Worm (Caenorhabditis elegans): Measurements from ENCODE around the gene C56E6.7.

The C56E6.7 gene

DNA sequence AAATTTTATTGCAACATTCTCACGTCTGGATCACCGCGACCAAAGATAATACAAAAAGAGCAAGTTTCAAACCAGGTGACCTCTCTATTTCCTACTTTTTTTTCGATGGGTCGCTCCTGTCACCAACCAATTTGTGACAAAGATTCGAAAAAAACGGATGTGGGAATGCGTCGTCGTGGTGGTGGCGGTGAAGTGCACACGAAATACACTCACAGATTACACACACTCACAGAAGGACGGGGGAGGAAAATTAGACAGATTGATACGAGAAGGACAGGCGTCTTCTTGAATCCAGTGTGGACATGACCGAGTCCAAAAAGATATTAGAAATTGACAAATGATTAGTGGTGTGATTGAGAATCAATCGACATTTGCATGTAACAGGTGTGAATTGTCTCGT, 33.6 kb upstream of the C56E6.7 start:
- peak; percentile 75 for TF ChIP-seq unc-62 (GFP tag; optimal IDR thresholded peaks at IDR 0.05)
- no peak for TF ChIP-seq ceh-83 (GFP tag; optimal IDR thresholded peaks at IDR 0.05)
- no peak for TF ChIP-seq elt-1 (tag; optimal IDR thresholded peaks at IDR 0.05; ENCODE audit: borderline replicate concordance, insufficient read depth)

DNA sequence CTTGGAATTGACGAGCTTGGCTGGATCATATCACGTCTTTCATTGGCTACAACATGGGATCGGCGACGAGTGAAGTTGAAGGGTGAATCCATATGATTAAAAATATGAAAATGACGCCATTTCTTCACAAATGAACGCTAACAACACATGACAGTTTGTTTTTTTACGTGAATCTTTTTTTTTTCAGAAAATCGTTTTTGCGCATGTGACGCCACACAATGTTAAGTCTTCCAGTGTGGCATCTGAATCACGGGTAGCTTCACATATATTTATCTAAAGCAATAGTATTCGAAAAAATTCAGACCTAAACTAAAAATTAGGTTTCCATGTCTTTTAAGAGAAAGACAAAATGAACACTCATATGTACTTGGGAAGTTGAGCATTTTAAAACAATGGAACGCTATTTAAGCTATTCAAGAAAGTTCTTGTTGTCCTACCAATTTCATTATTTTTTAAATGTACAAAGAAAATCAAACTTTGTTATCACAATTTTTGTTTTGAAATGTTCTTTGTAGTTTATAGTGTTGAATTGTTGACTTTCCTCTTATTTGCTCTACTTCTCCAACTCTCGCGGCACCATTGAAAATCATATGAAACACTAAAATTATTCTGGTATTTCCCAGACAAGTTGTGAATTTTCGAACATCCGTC, 31.4 kb upstream of the C56E6.7 start, which contains the start of the genes lido-16 and plpp-1.2:
Gene lido-16 (minus strand): TSS at position 101 of the 651 bp plus-strand sequence.
Gene plpp-1.2 (plus strand): TSS at position 601 of the 651 bp plus-strand sequence.
- no peak for TF ChIP-seq bed-3 (GFP tag; optimal IDR thresholded peaks at IDR 0.05)
- TF ChIP-seq nhr-237 (tag; optimal IDR thresholded peaks at IDR 0.05): no peak
- TF ChIP-seq sem-2 (GFP tag; optimal IDR thresholded peaks at IDR 0.05): no peak
- no peak for TF ChIP-seq ceh-83 (GFP tag; optimal IDR thresholded peaks at IDR 0.05)
- no peak for TF ChIP-seq pha-4 (tag; optimal IDR thresholded peaks at IDR 0.05)
- TF ChIP-seq unc-39 (tag; optimal IDR thresholded peaks at IDR 0.05): no peak
- TF ChIP-seq drap-1 (GFP tag; optimal IDR thresholded peaks at IDR 0.05): no peak
- TF ChIP-seq ztf-11 (tag; optimal IDR thresholded peaks at IDR 0.05): no peak
- no peak for TF ChIP-seq hlh-1 (tag; optimal IDR thresholded peaks at IDR 0.05)

DNA sequence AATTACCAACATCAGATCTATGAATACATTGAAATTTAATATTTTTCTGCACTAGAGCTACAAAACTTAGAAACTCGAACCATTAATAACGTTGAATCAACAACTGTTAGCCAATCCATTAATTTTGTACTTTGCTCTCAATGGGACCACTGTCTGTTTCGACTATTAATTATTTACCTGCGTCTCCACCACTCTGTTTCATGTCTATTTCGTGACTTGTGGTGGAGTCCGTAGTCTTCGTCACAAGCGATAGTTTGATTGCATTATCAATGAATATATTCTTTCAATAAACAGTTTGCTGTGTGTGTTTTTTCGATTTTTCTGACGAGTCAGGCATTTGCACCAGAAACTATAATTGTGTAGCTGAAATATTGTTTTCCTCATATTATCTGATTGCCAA, 30.0 kb upstream of the C56E6.7 start:
- peak; percentile 22 for TF ChIP-seq unc-120 (tag; optimal IDR thresholded peaks at IDR 0.05; ENCODE audit: poor library complexity, severe bottlenecking)
- no peak for TF ChIP-seq unc-39 (tag; optimal IDR thresholded peaks at IDR 0.05)
- no peak for TF ChIP-seq lin-32 (GFP tag; optimal IDR thresholded peaks at IDR 0.05)
- no peak for TF ChIP-seq tbx-8 (GFP tag; optimal IDR thresholded peaks at IDR 0.05)
- no peak for TF ChIP-seq ham-2 (GFP tag; optimal IDR thresholded peaks at IDR 0.05)
- TF ChIP-seq elt-1 (tag; optimal IDR thresholded peaks at IDR 0.05; ENCODE audit: borderline replicate concordance, insufficient read depth): no peak
- peak; percentile 25 for TF ChIP-seq unc-62 (GFP tag; optimal IDR thresholded peaks at IDR 0.05)
- no peak for TF ChIP-seq sem-2 (GFP tag; optimal IDR thresholded peaks at IDR 0.05)
- no peak for TF ChIP-seq bed-3 (GFP tag; optimal IDR thresholded peaks at IDR 0.05)
- no peak for TF ChIP-seq nhr-12 (tag; optimal IDR thresholded peaks at IDR 0.05)
- no peak for TF ChIP-seq lsy-2 (tag; optimal IDR thresholded peaks at IDR 0.05)
- no peak for TF ChIP-seq nhr-76 (tag; optimal IDR thresholded peaks at IDR 0.05)
- TF ChIP-seq snpc-4 (tag; optimal IDR thresholded peaks at IDR 0.05): no peak
- peak; percentile 68 for TF ChIP-seq hlh-1 (tag; optimal IDR thresholded peaks at IDR 0.05)
- TF ChIP-seq nhr-28 (tag; optimal IDR thresholded peaks at IDR 0.05): no peak
- no peak for TF ChIP-seq cnd-1 (tag; optimal IDR thresholded peaks at IDR 0.05)
- no peak for TF ChIP-seq mep-1 (tag; optimal IDR thresholded peaks at IDR 0.05)
- no peak for TF ChIP-seq lin-13 (tag; optimal IDR thresholded peaks at IDR 0.05)
- TF ChIP-seq mab-5 (tag; optimal IDR thresholded peaks at IDR 0.05): peak; percentile 64

DNA sequence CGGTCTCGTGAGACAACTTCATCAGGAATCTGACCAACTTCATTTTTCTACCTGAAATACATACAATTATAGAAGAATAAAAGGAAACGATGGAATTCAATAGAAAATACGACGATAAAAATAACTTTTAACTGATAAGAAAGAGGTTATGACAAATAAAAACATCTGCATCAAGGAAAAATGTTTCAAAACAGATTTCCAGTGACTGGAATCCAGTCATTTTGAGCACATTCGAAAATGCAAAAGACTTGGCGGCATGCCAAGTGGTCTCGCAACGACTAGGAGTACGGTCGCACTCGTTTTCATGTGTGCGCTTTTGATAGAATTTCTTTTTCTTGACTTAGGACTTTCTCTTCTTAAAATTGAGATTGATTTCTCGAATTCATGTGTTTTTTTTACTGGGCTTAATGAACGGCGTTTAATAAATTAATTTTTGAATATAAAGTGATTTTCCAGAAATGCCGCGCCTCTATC, 26.6 kb upstream of the C56E6.7 start, which contains the start of the genes snr-3 and rsp-5:
Gene snr-3 (minus strand): TSS at position 51 of the 474 bp plus-strand sequence.
Gene rsp-5 (plus strand): TSS at position 455 of the 474 bp plus-strand sequence.
- no peak for TF ChIP-seq lin-32 (GFP tag; optimal IDR thresholded peaks at IDR 0.05)
- TF ChIP-seq ceh-39 (tag; optimal IDR thresholded peaks at IDR 0.05): peak; percentile 8
- TF ChIP-seq ceh-43 (GFP tag; optimal IDR thresholded peaks at IDR 0.05): no peak
- peak; percentile 83 for TF ChIP-seq mep-1 (tag; optimal IDR thresholded peaks at IDR 0.05)
- TF ChIP-seq pha-4 (tag; optimal IDR thresholded peaks at IDR 0.05): peak; percentile 66
- peak; percentile 36 for TF ChIP-seq hlh-1 (tag; optimal IDR thresholded peaks at IDR 0.05)
- peak; percentile 55 for TF ChIP-seq lin-13 (tag; optimal IDR thresholded peaks at IDR 0.05)
- peak; percentile 97 for TF ChIP-seq lsy-2 (tag; optimal IDR thresholded peaks at IDR 0.05)
- TF ChIP-seq ces-1 (GFP tag; optimal IDR thresholded peaks at IDR 0.05): no peak
- TF ChIP-seq zip-8 (tag; optimal IDR thresholded peaks at IDR 0.05): no peak
- TF ChIP-seq nhr-237 (tag; optimal IDR thresholded peaks at IDR 0.05): peak; percentile 56

DNA sequence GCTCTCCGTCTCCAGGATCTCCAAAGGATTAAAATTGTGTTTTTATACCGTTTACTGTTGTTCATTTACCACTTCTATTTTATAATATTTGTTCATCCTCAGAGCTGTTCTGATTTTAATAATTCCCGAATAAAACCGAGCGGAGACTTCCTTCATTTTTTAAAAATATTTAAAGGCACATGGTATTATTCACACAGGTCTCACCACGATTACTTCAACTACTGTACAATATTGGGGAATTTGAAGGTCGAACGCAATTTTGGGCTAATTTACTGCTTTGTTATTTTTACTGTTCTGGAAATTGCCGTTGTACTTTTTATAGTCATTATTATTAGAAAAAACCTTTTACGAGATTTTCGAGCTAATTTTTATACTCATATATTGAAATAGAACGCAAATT, 25.2 kb upstream of the C56E6.7 start:
- TF ChIP-seq snpc-4 (tag; optimal IDR thresholded peaks at IDR 0.05): no peak
- TF ChIP-seq hlh-1 (tag; optimal IDR thresholded peaks at IDR 0.05): no peak
- no peak for TF ChIP-seq elt-1 (tag; optimal IDR thresholded peaks at IDR 0.05; ENCODE audit: borderline replicate concordance, insufficient read depth)
- no peak for TF ChIP-seq sptf-1 (tag; optimal IDR thresholded peaks at IDR 0.05)
- no peak for TF ChIP-seq lsy-2 (tag; optimal IDR thresholded peaks at IDR 0.05)
- TF ChIP-seq ceh-83 (GFP tag; optimal IDR thresholded peaks at IDR 0.05): no peak
- no peak for TF ChIP-seq unc-120 (tag; optimal IDR thresholded peaks at IDR 0.05; ENCODE audit: poor library complexity, severe bottlenecking)
- TF ChIP-seq nhr-237 (tag; optimal IDR thresholded peaks at IDR 0.05): no peak
- TF ChIP-seq sem-2 (GFP tag; optimal IDR thresholded peaks at IDR 0.05): no peak
- TF ChIP-seq zip-8 (tag; optimal IDR thresholded peaks at IDR 0.05): no peak
- no peak for TF ChIP-seq flh-1 (GFP tag; optimal IDR thresholded peaks at IDR 0.05)
- TF ChIP-seq ham-2 (GFP tag; optimal IDR thresholded peaks at IDR 0.05): no peak
- TF ChIP-seq bed-3 (GFP tag; optimal IDR thresholded peaks at IDR 0.05): no peak
- no peak for TF ChIP-seq ztf-11 (tag; optimal IDR thresholded peaks at IDR 0.05)
- no peak for TF ChIP-seq M03D4.4 (tag; optimal IDR thresholded peaks at IDR 0.05)
- no peak for TF ChIP-seq ces-1 (GFP tag; optimal IDR thresholded peaks at IDR 0.05)
- TF ChIP-seq lin-32 (GFP tag; optimal IDR thresholded peaks at IDR 0.05): no peak
- no peak for TF ChIP-seq elt-3 (tag; optimal IDR thresholded peaks at IDR 0.05)
- no peak for TF ChIP-seq pha-4 (tag; optimal IDR thresholded peaks at IDR 0.05)
- TF ChIP-seq nhr-76 (tag; optimal IDR thresholded peaks at IDR 0.05): no peak
